Worm (Caenorhabditis elegans): ENCODE measurements around the gene wrt-3.

DNA sequence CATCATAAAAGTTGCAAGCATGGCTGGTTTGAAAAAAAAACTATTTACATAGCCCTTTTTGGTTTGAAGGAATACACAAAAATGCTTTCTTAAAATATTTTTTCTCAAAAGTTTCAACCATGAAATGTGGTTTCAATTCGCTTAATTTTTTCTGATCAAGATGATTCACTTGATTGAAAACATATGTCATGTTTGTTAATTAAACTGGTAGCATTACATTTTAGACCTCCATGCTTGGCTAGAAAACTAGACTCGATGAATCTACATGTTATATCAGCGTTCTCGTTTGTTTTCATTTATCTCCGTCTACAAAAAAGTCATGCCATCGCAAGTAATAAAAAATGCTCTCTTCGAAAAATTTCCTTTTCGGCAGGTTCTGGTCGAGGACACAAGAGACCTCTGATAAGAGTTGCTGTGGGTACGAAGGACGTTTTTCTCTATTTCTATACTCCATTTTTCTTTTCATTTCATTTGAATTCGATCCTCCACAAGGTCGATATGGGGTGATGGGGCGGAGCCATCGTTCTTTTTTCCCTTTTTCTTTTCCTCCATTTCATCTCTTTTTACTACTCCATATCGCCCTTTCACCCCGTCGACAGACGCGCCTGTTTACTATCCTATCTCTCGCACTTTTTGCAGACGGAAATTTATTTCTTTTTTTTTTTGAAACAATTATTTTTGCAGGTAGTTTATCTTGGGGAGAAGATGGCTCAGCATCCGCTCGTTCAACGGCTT is 48.6 kb upstream of the wrt-3 start, which contains the start of gene elo-1:
- TF ChIP-seq tbx-2 (tag; optimal IDR thresholded peaks at IDR 0.05) (no peak), lin-15B (tag; optimal IDR thresholded peaks at IDR 0.05) (no peak), skn-1 (tag; optimal IDR thresholded peaks at IDR 0.05) (no peak), lin-39 (tag; optimal IDR thresholded peaks at IDR 0.05) (no peak), jun-1 (tag; optimal IDR thresholded peaks at IDR 0.05) (peak; percentile 53), fkh-2 (tag; optimal IDR thresholded peaks at IDR 0.05) (no peak), fos-1 (tag; optimal IDR thresholded peaks at IDR 0.05) (peak; percentile 19), R02D3.7 (tag; optimal IDR thresholded peaks at IDR 0.05) (no peak), egl-27 (tag; optimal IDR thresholded peaks at IDR 0.05) (peak; percentile 30), ama-1 (optimal IDR thresholded peaks at IDR 0.05) (no peak), elt-1 (tag; optimal IDR thresholded peaks at IDR 0.05) (no peak), daf-12 (tag; optimal IDR thresholded peaks at IDR 0.05) (no peak), mml-1 (tag; optimal IDR thresholded peaks at IDR 0.05) (no peak), nhr-11 (tag; optimal IDR thresholded peaks at IDR 0.05) (no peak)
